Worm (Caenorhabditis elegans): ENCODE measurements around the gene vit-1.

DNA sequence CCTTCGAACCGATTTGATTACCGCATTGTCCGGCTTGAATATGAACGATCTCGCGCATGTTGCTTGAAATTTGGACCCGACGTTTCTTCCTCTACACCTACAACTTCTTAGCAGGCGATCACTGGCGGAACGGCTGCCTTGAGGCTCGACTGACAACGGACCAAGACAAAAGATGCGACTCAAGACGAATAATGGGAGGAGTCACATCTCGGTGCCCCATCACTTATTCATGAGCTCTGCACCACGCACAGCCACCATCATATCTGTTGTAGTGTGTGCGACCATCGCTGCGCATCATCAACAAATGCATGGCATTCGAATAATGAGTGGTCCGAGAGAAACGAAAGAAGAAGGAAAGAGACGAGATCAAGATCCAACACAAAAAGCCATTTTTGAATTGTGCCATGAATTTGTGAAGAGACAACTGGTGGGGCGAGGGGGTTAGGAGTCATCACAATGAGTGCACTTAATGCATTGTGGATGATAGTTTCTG, 48.9 kb downstream of the vit-1 start, which contains the start of gene mec-7:
- TF ChIP-seq pha-4 (tag; optimal IDR thresholded peaks at IDR 0.05) (no peak), madf-2 (tag; optimal IDR thresholded peaks at IDR 0.05) (no peak), pqm-1 (tag; optimal IDR thresholded peaks at IDR 0.05) (no peak), K09A11.1 (tag; optimal IDR thresholded peaks at IDR 0.05; ENCODE audit: insufficient read depth) (no peak), F13H6.1 (tag; optimal IDR thresholded peaks at IDR 0.05) (no peak)
